Fruit fly (Drosophila melanogaster) whole organism, embryonic: ENCODE measurements around the gene scpr-A.

ENCODE experiments used
- ATbp ChIP-seq: fragments of 200-800 bp; sonication (Bioruptor generic); optimal IDR thresholded peaks from 2 replicates; lab custom pipeline; 2017; ENCODE audit warnings: missing biosample characterization, mild to moderate bottlenecking, missing genetic modification characterization, missing genetic modification reagents
- Atf6 ChIP-seq: fragments of 200-800 bp; sonication (Bioruptor generic); IDR thresholded peaks from 2 replicates; pipeline ENCODE4 v1.3.6; 2022; ENCODE audit warnings: missing biosample characterization, missing genetic modification characterization
- CG12071 ChIP-seq: fragments of 200-800 bp; sonication (Bioruptor generic); optimal IDR thresholded peaks from 3 replicates; lab custom pipeline; 2018; ENCODE audit warnings: missing biosample characterization, mild to moderate bottlenecking, missing genetic modification characterization
- CG15479 ChIP-seq: fragments of 200-800 bp; sonication (Bioruptor generic); optimal IDR thresholded peaks from 3 replicates; lab custom pipeline; 2019; ENCODE audit warnings: missing biosample characterization, mild to moderate bottlenecking, missing genetic modification characterization, moderate library complexity
- CG15601 ChIP-seq: fragments of 200-800 bp; sonication (Bioruptor generic); optimal IDR thresholded peaks from 3 replicates; lab custom pipeline; 2019; ENCODE audit warnings: missing biosample characterization, mild to moderate bottlenecking, missing genetic modification characterization, moderate library complexity
- CG17186 ChIP-seq: fragments of 200-800 bp; sonication (Bioruptor generic); optimal IDR thresholded peaks from 3 replicates; lab custom pipeline; 2017; ENCODE audit warnings: missing biosample characterization, missing genetic modification reagents, missing genetic modification characterization
- CG17361 ChIP-seq: fragments of 200-800 bp; sonication (Bioruptor generic); IDR thresholded peaks from 3 replicates; pipeline ENCODE4 v1.3.6; 2022; ENCODE audit warnings: missing biosample characterization, missing genetic modification characterization
- CG2120 ChIP-seq: fragments of 200-800 bp; sonication (Bioruptor generic); optimal IDR thresholded peaks from 3 replicates; lab custom pipeline; 2016; ENCODE audit warnings: missing biosample characterization, missing genetic modification characterization
- CG31441 ChIP-seq: fragments of 200-800 bp; sonication (Bioruptor generic); IDR thresholded peaks from 2 replicates; pipeline ENCODE4 v1.3.6; 2022; ENCODE audit warnings: missing biosample characterization, missing genetic modification characterization
- CG3281 ChIP-seq: fragments of 200-800 bp; sonication (Bioruptor generic); optimal IDR thresholded peaks from 3 replicates; lab custom pipeline; 2017; ENCODE audit warnings: missing biosample characterization, mild to moderate bottlenecking, missing genetic modification characterization
- CG34224 ChIP-seq: fragments of 200-800 bp; sonication (Bioruptor generic); IDR thresholded peaks from 3 replicates; pipeline ENCODE4 v1.3.6; 2022; ENCODE audit warnings: missing biosample characterization, missing genetic modification characterization; ENCODE audit not compliant: partially characterized antibody
- CG34422 ChIP-seq: fragments of 200-800 bp; sonication (Bioruptor generic); IDR thresholded peaks from 3 replicates; pipeline ENCODE4 v1.3.6; 2022; ENCODE audit warnings: missing biosample characterization, missing genetic modification characterization
- CG4328 ChIP-seq: fragments of 200-800 bp; sonication (Bioruptor generic); optimal IDR thresholded peaks from 3 replicates; lab custom pipeline; 2017; ENCODE audit warnings: missing biosample characterization, missing genetic modification reagents, missing genetic modification characterization
- CG6765 ChIP-seq: fragments of 200-800 bp; sonication (Bioruptor generic); optimal IDR thresholded peaks from 3 replicates; lab custom pipeline; 2017; ENCODE audit warnings: missing biosample characterization, mild to moderate bottlenecking, missing genetic modification characterization
- CG8281 ChIP-seq: fragments of 200-800 bp; sonication (Bioruptor generic); optimal IDR thresholded peaks from 2 replicates; lab custom pipeline; 2018; ENCODE audit warnings: missing biosample characterization, mild to moderate bottlenecking, missing genetic modification characterization, moderate library complexity
- CG8290 ChIP-seq, 3 experiments: fragments of 200-800 bp; sonication (Bioruptor generic); optimal IDR thresholded peaks; 2 replicates each; lab custom pipeline; 2016 to 2019; ENCODE audit warnings: missing biosample characterization in 3 of 3, missing genetic modification characterization in 3 of 3, mild to moderate bottlenecking in 2 of 3, moderate library complexity in 1 of 3
- CG8944 ChIP-seq: fragments of 200-800 bp; sonication (Bioruptor generic); optimal IDR thresholded peaks from 3 replicates; lab custom pipeline; 2016; ENCODE audit warnings: missing biosample characterization, missing genetic modification characterization
- CG9437 ChIP-seq: fragments of 200-800 bp; sonication (Bioruptor generic); optimal IDR thresholded peaks from 2 replicates; lab custom pipeline; 2018; ENCODE audit warnings: missing biosample characterization, mild to moderate bottlenecking, missing genetic modification characterization
- CG9797 ChIP-seq: fragments of 200-800 bp; sonication (Bioruptor generic); optimal IDR thresholded peaks from 3 replicates; lab custom pipeline; 2018; ENCODE audit warnings: missing biosample characterization, mild to moderate bottlenecking, missing genetic modification characterization
- Dek ChIP-seq: fragments of 200-800 bp; sonication (Bioruptor generic); optimal IDR thresholded peaks from 3 replicates; lab custom pipeline; 2019; ENCODE audit warnings: missing biosample characterization, mild to moderate bottlenecking, missing genetic modification characterization, moderate library complexity
- Hand ChIP-seq: fragments of 200-800 bp; sonication (Bioruptor generic); optimal IDR thresholded peaks from 2 replicates; lab custom pipeline; 2017; ENCODE audit warnings: mild to moderate bottlenecking, missing biosample characterization, missing genetic modification reagents, missing genetic modification characterization
- Hr39 ChIP-seq: fragments of >200 bp; optimal IDR thresholded peaks from 2 replicates; lab custom pipeline; 2017
- MESR4 ChIP-seq: fragments of 200-800 bp; sonication (Bioruptor generic); optimal IDR thresholded peaks from 2 replicates; lab custom pipeline; 2018; ENCODE audit warnings: missing biosample characterization, mild to moderate bottlenecking, missing genetic modification characterization, moderate library complexity
- Max ChIP-seq: fragments of 200-800 bp; sonication (Bioruptor generic); optimal IDR thresholded peaks from 2 replicates; lab custom pipeline; 2016; ENCODE audit warnings: missing biosample characterization, mild to moderate bottlenecking, missing genetic modification characterization
- Mes4 ChIP-seq: fragments of 200-800 bp; sonication (Bioruptor generic); optimal IDR thresholded peaks from 2 replicates; lab custom pipeline; 2016; ENCODE audit warnings: missing biosample characterization, missing genetic modification characterization
- Rfx ChIP-seq: fragments of 200-800 bp; sonication (Bioruptor generic); IDR thresholded peaks from 2 replicates; pipeline ENCODE4 v1.3.6; 2022; ENCODE audit warnings: missing biosample characterization, missing genetic modification characterization
- Sin3A ChIP-seq: fragments of >200 bp; optimal IDR thresholded peaks from 2 replicates; lab custom pipeline; 2018
- Ssrp ChIP-seq: fragments of 200-800 bp; sonication (Bioruptor generic); optimal IDR thresholded peaks from 2 replicates; lab custom pipeline; 2018; ENCODE audit warnings: missing biosample characterization, mild to moderate bottlenecking, missing genetic modification characterization, moderate library complexity
- abd-A ChIP-seq: fragments of 200-800 bp; sonication (Bioruptor generic); optimal IDR thresholded peaks from 3 replicates; lab custom pipeline; 2019; ENCODE audit warnings: missing biosample characterization, mild to moderate bottlenecking, missing genetic modification characterization, moderate library complexity
- az2 ChIP-seq: fragments of 200-800 bp; sonication (Bioruptor generic); optimal IDR thresholded peaks from 3 replicates; lab custom pipeline; 2016; ENCODE audit warnings: missing biosample characterization, missing genetic modification characterization
- crp ChIP-seq, 2 experiments: fragments of 200-800 bp; sonication (Bioruptor generic); optimal IDR thresholded peaks; 2 replicates in 1 of 2; 3 replicates in 1 of 2; lab custom pipeline; 2017; ENCODE audit warnings: missing biosample characterization in 2 of 2, missing genetic modification characterization in 2 of 2, mild to moderate bottlenecking in 1 of 2, moderate library complexity in 1 of 2
- dan ChIP-seq: fragments of 200-800 bp; sonication (Bioruptor generic); IDR thresholded peaks from 2 replicates; pipeline ENCODE4 v1.3.6; 2022; ENCODE audit warnings: missing biosample characterization, missing genetic modification characterization
- exex ChIP-seq: fragments of 200-800 bp; sonication (Bioruptor generic); optimal IDR thresholded peaks from 4 replicates; lab custom pipeline; 2018; ENCODE audit warnings: missing biosample characterization, mild to moderate bottlenecking, missing genetic modification characterization, moderate library complexity
- gcm ChIP-seq: fragments of 200-800 bp; sonication (Bioruptor generic); optimal IDR thresholded peaks from 2 replicates; lab custom pipeline; 2019; ENCODE audit warnings: missing biosample characterization, mild to moderate bottlenecking, missing genetic modification characterization, moderate library complexity
- grn ChIP-seq: fragments of 200-800 bp; sonication (Bioruptor generic); optimal IDR thresholded peaks from 3 replicates; lab custom pipeline; 2017; ENCODE audit warnings: missing biosample characterization, missing genetic modification characterization
- ind ChIP-seq: fragments of 200-800 bp; sonication (Bioruptor generic); optimal IDR thresholded peaks from 3 replicates; lab custom pipeline; 2016; ENCODE audit warnings: missing biosample characterization, missing genetic modification characterization
- ken ChIP-seq: fragments of 200-800 bp; sonication (Bioruptor generic); IDR thresholded peaks from 3 replicates; pipeline ENCODE4 v1.3.6; 2022; ENCODE audit warnings: missing biosample characterization, missing genetic modification characterization
- kni ChIP-seq: fragments of 200-800 bp; sonication (Bioruptor generic); optimal IDR thresholded peaks from 3 replicates; lab custom pipeline; 2017; ENCODE audit warnings: mild to moderate bottlenecking, missing biosample characterization, missing genetic modification reagents, missing genetic modification characterization
- knrl ChIP-seq: fragments of 200-800 bp; sonication (Bioruptor generic); IDR thresholded peaks from 3 replicates; pipeline ENCODE4 v1.3.6; 2022; ENCODE audit warnings: missing biosample characterization, missing genetic modification characterization; ENCODE audit not compliant: partially characterized antibody
- lov ChIP-seq, 2 experiments: fragments of 200-800 bp in 1 of 2; fragments of >200 bp in 1 of 2; sonication (Bioruptor generic) in 1 of 2; IDR thresholded peaks in 1 of 2; optimal IDR thresholded peaks in 1 of 2; 2 replicates in 1 of 2; 3 replicates in 1 of 2; pipeline versions ENCODE4 v1.3.6 to Lab custom; 2017 to 2022; ENCODE audit warnings: missing biosample characterization in 1 of 2, missing genetic modification characterization in 1 of 2
- peb ChIP-seq: fragments of 200-800 bp; sonication (Bioruptor generic); IDR thresholded peaks from 2 replicates; pipeline ENCODE4 v1.3.6; 2022; ENCODE audit warnings: missing biosample characterization, missing genetic modification characterization
- pnt ChIP-seq: fragments of 200-800 bp; sonication (Bioruptor generic); optimal IDR thresholded peaks from 3 replicates; lab custom pipeline; 2016; ENCODE audit warnings: missing biosample characterization, missing genetic modification characterization
- ranshi ChIP-seq: fragments of 200-800 bp; sonication (Bioruptor generic); IDR thresholded peaks from 2 replicates; pipeline ENCODE4 v1.3.6; 2022; ENCODE audit warnings: missing biosample characterization, missing genetic modification characterization
- sens-2 ChIP-seq: fragments of 200-800 bp; sonication (Bioruptor generic); IDR thresholded peaks from 2 replicates; pipeline ENCODE4 v1.3.6; 2022; ENCODE audit warnings: missing biosample characterization, missing genetic modification characterization
- sima ChIP-seq: fragments of 200-800 bp; sonication (Bioruptor generic); optimal IDR thresholded peaks from 2 replicates; lab custom pipeline; 2016; ENCODE audit warnings: missing biosample characterization, missing genetic modification characterization
- slbo ChIP-seq: fragments of 200-800 bp; sonication (Bioruptor generic); IDR thresholded peaks from 2 replicates; pipeline ENCODE4 v1.3.6; 2022; ENCODE audit warnings: missing biosample characterization, missing genetic modification characterization
- slou ChIP-seq: fragments of 200-800 bp; sonication (Bioruptor generic); optimal IDR thresholded peaks from 3 replicates; lab custom pipeline; 2016; ENCODE audit warnings: missing biosample characterization, missing genetic modification characterization
- sqz ChIP-seq: fragments of 200-800 bp; sonication (Bioruptor generic); optimal IDR thresholded peaks from 3 replicates; lab custom pipeline; 2018; ENCODE audit warnings: missing biosample characterization, mild to moderate bottlenecking, missing genetic modification characterization
- sr ChIP-seq: fragments of 200-800 bp; sonication (Bioruptor generic); IDR thresholded peaks from 3 replicates; pipeline ENCODE4 v1.3.6; 2022; ENCODE audit warnings: missing biosample characterization, missing genetic modification characterization
- tup ChIP-seq: fragments of 200-800 bp; sonication (Bioruptor generic); optimal IDR thresholded peaks from 2 replicates; lab custom pipeline; 2016; ENCODE audit warnings: missing biosample characterization, mild to moderate bottlenecking, missing genetic modification characterization, moderate library complexity

scpr-A gene

DNA sequence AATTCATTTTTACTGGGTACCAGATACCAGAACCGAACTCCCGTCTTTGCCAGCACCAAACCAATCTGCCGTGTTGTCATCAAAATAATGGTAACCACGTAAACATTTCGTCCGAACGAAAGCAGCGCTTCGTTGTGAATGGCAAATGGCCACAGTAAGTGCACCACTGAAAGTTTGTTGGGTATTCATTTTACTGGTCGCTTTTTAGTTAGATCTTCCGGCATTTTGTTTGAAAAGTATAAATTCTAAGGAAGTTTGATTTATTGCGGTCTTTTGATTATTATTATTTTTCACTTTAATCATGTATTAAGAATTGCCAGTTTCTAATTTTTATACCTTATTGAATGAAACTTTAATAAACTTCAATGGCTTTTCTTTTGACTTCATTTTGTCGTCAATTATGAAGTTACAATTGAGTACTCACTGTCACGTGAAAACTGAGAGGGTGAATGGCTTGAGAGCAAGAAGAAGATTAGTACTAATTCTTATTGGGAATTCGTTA, 26.5 kb upstream of the scpr-A start, which contains the start of gene ZnT86D (continued):
- TF ChIP-seq CG12071 (GFP tag; lab: Kevin White, UChicago) = no peak
- TF ChIP-seq sqz (GFP tag; lab: Kevin White, UChicago) = peak; percentile 46
- TF ChIP-seq tup (GFP tag; lab: Kevin White, UChicago) = no peak
- TF ChIP-seq grn (GFP tag; lab: Kevin White, UChicago) = no peak
- TF ChIP-seq Hand (GFP tag; lab: Kevin White, UChicago) = peak; percentile 15
- peak; percentile 36 for TF ChIP-seq Ssrp
- no peak for TF ChIP-seq dan (GFP tag; lab: Robert Waterston, UW)
- TF ChIP-seq Atf6 (GFP tag; lab: Robert Waterston, UW) = no peak; the same call in 1 of the 2 replicates
- TF ChIP-seq Hr39 = no peak
- peak; percentile 55 for TF ChIP-seq MESR4 (GFP tag; lab: Kevin White, UChicago)
- TF ChIP-seq CG31441 = peak; percentile 72
- TF ChIP-seq CG15479 = no peak
- no peak for TF ChIP-seq abd-A
- TF ChIP-seq CG34422 (GFP tag; lab: Robert Waterston, UW) = peak; percentile 60; the same call in 2 of the 3 replicates
- peak in 1 of 2 experiments; percentile 20 for TF ChIP-seq crp (GFP tag; optimal IDR thresholded peaks at IDR 0.05; lab: Kevin White, UChicago)
- no peak for TF ChIP-seq knrl (GFP tag; lab: Robert Waterston, UW)
- TF ChIP-seq lov (optimal IDR thresholded peaks at IDR 0.05; lab: Kevin White, UChicago) = no peak
- TF ChIP-seq lov (GFP tag; IDR thresholded peaks at IDR 0.05; lab: Robert Waterston, UW) = no peak
- peak; percentile 66 for TF ChIP-seq CG3281 (GFP tag; lab: Kevin White, UChicago)
- TF ChIP-seq CG17186 (GFP tag; lab: Kevin White, UChicago) = no peak
- TF ChIP-seq slbo = peak; percentile 70
- TF ChIP-seq slou (GFP tag; lab: Kevin White, UChicago) = peak; percentile 25
- 0 out of 3 replicates have a peak, but pooled peaks have one; percentile 4 for TF ChIP-seq ken
- TF ChIP-seq CG9437 (GFP tag; lab: Kevin White, UChicago) = peak; percentile 60
- peak; percentile 22 for TF ChIP-seq pnt
- TF ChIP-seq sr (GFP tag; lab: Robert Waterston, UW) = no peak
- TF ChIP-seq kni = peak; percentile 64
- no peak for TF ChIP-seq az2
- peak; percentile 88 for TF ChIP-seq CG2120 (GFP tag; lab: Kevin White, UChicago)
- peak; percentile 59 for TF ChIP-seq ind (GFP tag; lab: Kevin White, UChicago)
- TF ChIP-seq ranshi = no peak
- TF ChIP-seq sima = no peak
- peak; percentile 26 for TF ChIP-seq Mes4 (GFP tag; lab: Kevin White, UChicago)
- peak; percentile 72 for TF ChIP-seq Dek (tag; lab: Kevin White, UChicago)
- TF ChIP-seq CG8281 (tag; lab: Kevin White, UChicago) = peak; percentile 33
- peak; percentile 50 for TF ChIP-seq exex (tag; lab: Kevin White, UChicago)
- peak; percentile 4 for TF ChIP-seq CG8944
- TF ChIP-seq CG9797 (GFP tag; lab: Kevin White, UChicago) = no peak
- TF ChIP-seq peb = no peak
- TF ChIP-seq CG15601 = peak; percentile 66
- peak; percentile 61 for TF ChIP-seq Rfx
- TF ChIP-seq Sin3A (lab: Kevin White, UChicago) = peak; percentile 28
- TF ChIP-seq CG4328 = peak; percentile 59
- no peak for TF ChIP-seq Max (GFP tag; lab: Kevin White, UChicago)
- peak; percentile 26 for TF ChIP-seq gcm (GFP tag; lab: Kevin White, UChicago)
- peak; percentile 21 for TF ChIP-seq ATbp
- TF ChIP-seq CG17361 (GFP tag; lab: Robert Waterston, UW) = peak; percentile 84
- no peak for TF ChIP-seq sens-2
- peak; percentile 24 for TF ChIP-seq CG8290 (GFP tag; optimal IDR thresholded peaks at IDR 0.05; lab: Kevin White, UChicago)
- TF ChIP-seq CG8290 (tag; optimal IDR thresholded peaks at IDR 0.05; lab: Kevin White, UChicago) = peak in 1 of 2 experiments; percentile 69
- TF ChIP-seq CG34224 (GFP tag; lab: Robert Waterston, UW) = no peak
- no peak for TF ChIP-seq CG6765 (GFP tag; lab: Kevin White, UChicago)
